Worm (Caenorhabditis elegans) whole organism, L1 larva: ENCODE results near the gene algn-11.

ENCODE experiments used
- dsc-1 ChIP-seq: sonication (generic microtip); optimal IDR thresholded peaks from 2 replicates; lab custom pipeline; 2016; ENCODE audit warnings: mild to moderate bottlenecking, missing genetic modification characterization, missing compliant biosample characterization
- pag-3 ChIP-seq: sonication (generic microtip); optimal IDR thresholded peaks from 2 replicates; lab custom pipeline; 2017; ENCODE audit warnings: missing genetic modification characterization, mild to moderate bottlenecking, missing compliant biosample characterization, antibody characterized with exemption, borderline replicate concordance; ENCODE audit not compliant: insufficient read depth
- swsn-7 ChIP-seq: sonication (generic microtip); optimal IDR thresholded peaks from 2 replicates; lab custom pipeline; 2016; ENCODE audit warnings: missing genetic modification characterization, missing compliant biosample characterization
- tlp-1 ChIP-seq: fragments of 150-350 bp; optimal IDR thresholded peaks from 2 replicates; lab custom pipeline; 2014; ENCODE audit warnings: missing biosample characterization, missing genetic modification characterization

DNA sequence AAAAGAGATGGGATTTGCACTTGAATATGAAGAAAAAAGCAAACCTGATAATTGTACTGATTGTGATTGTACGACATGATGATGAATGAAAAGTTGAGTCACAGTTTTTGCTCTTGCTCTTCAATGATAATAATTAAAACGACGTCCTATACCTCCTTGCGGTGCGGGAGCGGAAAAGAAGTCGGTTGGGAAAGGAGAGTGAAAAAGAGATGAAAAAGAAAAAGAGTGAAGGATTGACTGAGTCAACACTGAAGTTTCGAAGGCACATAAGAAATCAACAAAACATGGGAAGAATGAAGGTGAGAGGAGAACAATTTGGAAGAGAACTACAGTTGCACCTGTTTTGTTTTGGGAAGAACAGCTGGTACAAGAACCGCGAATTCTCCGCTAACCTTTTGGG, 29.0 kb upstream of the algn-11 start, which contains the start of gene F56C9.8:
- TF ChIP-seq dsc-1 (tag; lab: Kevin White, UChicago) (no peak), tlp-1 (tag; lab: Kevin White, UChicago) (no peak), pag-3 (tag; lab: Kevin White, UChicago) (no peak), swsn-7 (tag; lab: Kevin White, UChicago) (no peak)
